Fruit fly (Drosophila melanogaster) whole organism, embryonic: ENCODE results near the gene CG32428.

Experiments used
- CG10274 ChIP-seq: fragments of 200-800 bp; sonication (Bioruptor generic); optimal IDR thresholded peaks from 3 replicates; lab custom pipeline; 2017; ENCODE audit warnings: missing biosample characterization, mild to moderate bottlenecking, missing genetic modification characterization
- CG10366 ChIP-seq: fragments of 200-800 bp; sonication (Bioruptor generic); IDR thresholded peaks from 2 replicates; pipeline ENCODE4 v1.3.6; 2022; ENCODE audit warnings: missing biosample characterization, missing genetic modification characterization
- CG10654 ChIP-seq: fragments of 200-800 bp; sonication (Bioruptor generic); optimal IDR thresholded peaks from 2 replicates; lab custom pipeline; 2016; ENCODE audit warnings: missing biosample characterization, missing genetic modification characterization
- CG11398 ChIP-seq: fragments of 200-800 bp; sonication (Bioruptor generic); optimal IDR thresholded peaks from 2 replicates; lab custom pipeline; 2016; ENCODE audit warnings: missing biosample characterization, missing genetic modification characterization
- CG12744 ChIP-seq: fragments of 200-800 bp; sonication (Bioruptor generic); optimal IDR thresholded peaks from 2 replicates; lab custom pipeline; 2016; ENCODE audit warnings: missing biosample characterization, missing genetic modification characterization
- CG15269 ChIP-seq: fragments of 200-800 bp; sonication (Bioruptor generic); optimal IDR thresholded peaks from 2 replicates; lab custom pipeline; 2018; ENCODE audit warnings: missing biosample characterization, mild to moderate bottlenecking, missing genetic modification characterization, moderate library complexity
- CG17802 ChIP-seq: fragments of 200-800 bp; sonication (Bioruptor generic); optimal IDR thresholded peaks from 2 replicates; lab custom pipeline; 2018; ENCODE audit warnings: missing biosample characterization, mild to moderate bottlenecking, missing genetic modification characterization, moderate library complexity
- CG18476 ChIP-seq: fragments of 200-800 bp; sonication (Bioruptor generic); optimal IDR thresholded peaks from 2 replicates; lab custom pipeline; 2016; ENCODE audit warnings: missing biosample characterization, mild to moderate bottlenecking, missing genetic modification characterization
- CG2116 ChIP-seq: fragments of 200-800 bp; sonication (Bioruptor generic); optimal IDR thresholded peaks from 3 replicates; lab custom pipeline; 2018; ENCODE audit warnings: missing biosample characterization, mild to moderate bottlenecking, missing genetic modification characterization
- CG31388 ChIP-seq: fragments of 200-800 bp; sonication (Bioruptor generic); optimal IDR thresholded peaks from 2 replicates; lab custom pipeline; 2016; ENCODE audit warnings: missing biosample characterization, missing genetic modification characterization
- CG3847 ChIP-seq: fragments of 200-800 bp; sonication (Bioruptor generic); IDR thresholded peaks from 2 replicates; pipeline ENCODE4 v1.3.6; 2022; ENCODE audit warnings: missing biosample characterization, missing genetic modification characterization
- CG4282 ChIP-seq: fragments of 200-800 bp; sonication (Bioruptor generic); optimal IDR thresholded peaks from 2 replicates; lab custom pipeline; 2016; ENCODE audit warnings: missing biosample characterization, missing genetic modification characterization
- CG7357 ChIP-seq: fragments of 200-800 bp; sonication (Bioruptor generic); IDR thresholded peaks from 3 replicates; pipeline ENCODE4 v1.3.6; 2022; ENCODE audit warnings: missing biosample characterization, missing genetic modification characterization
- CG7372 ChIP-seq: fragments of 200-800 bp; sonication (Bioruptor generic); IDR thresholded peaks from 2 replicates; pipeline ENCODE4 v1.3.6; 2022; ENCODE audit warnings: missing biosample characterization, missing genetic modification characterization
- CG7839 ChIP-seq: fragments of 200-800 bp; sonication (Bioruptor generic); optimal IDR thresholded peaks from 3 replicates; lab custom pipeline; 2018; ENCODE audit warnings: missing biosample characterization, mild to moderate bottlenecking, missing genetic modification characterization, moderate library complexity
- CG7928 ChIP-seq: fragments of 200-800 bp; sonication (Bioruptor generic); optimal IDR thresholded peaks from 2 replicates; lab custom pipeline; 2017; ENCODE audit warnings: missing biosample characterization, mild to moderate bottlenecking, missing genetic modification characterization
- CG8765 ChIP-seq: fragments of 200-800 bp; sonication (Bioruptor generic); IDR thresholded peaks from 2 replicates; pipeline ENCODE4 v1.3.6; 2022; ENCODE audit warnings: missing biosample characterization, missing genetic modification characterization
- CG9817 ChIP-seq: fragments of 200-800 bp; sonication (Bioruptor generic); optimal IDR thresholded peaks from 2 replicates; lab custom pipeline; 2018; ENCODE audit warnings: missing biosample characterization, mild to moderate bottlenecking, missing genetic modification characterization, moderate library complexity
- Chrac-16 ChIP-seq: fragments of 200-800 bp; sonication (Bioruptor generic); optimal IDR thresholded peaks from 3 replicates; lab custom pipeline; 2016; ENCODE audit warnings: missing biosample characterization, missing genetic modification characterization
- Dek ChIP-seq: fragments of 200-800 bp; sonication (Bioruptor generic); optimal IDR thresholded peaks from 3 replicates; lab custom pipeline; 2019; ENCODE audit warnings: missing biosample characterization, mild to moderate bottlenecking, missing genetic modification characterization, moderate library complexity
- Dll ChIP-seq: fragments of 200-800 bp; sonication (Bioruptor generic); IDR thresholded peaks from 4 replicates; pipeline ENCODE4 v1.3.6; 2022; ENCODE audit warnings: missing biosample characterization, missing genetic modification characterization; ENCODE audit not compliant: partially characterized antibody
- Dref ChIP-seq: fragments of 200-800 bp; sonication (Bioruptor generic); IDR thresholded peaks from 2 replicates; pipeline ENCODE4 v1.3.6; 2022; ENCODE audit warnings: missing biosample characterization, missing genetic modification characterization
- E2f2 ChIP-seq: fragments of 200-800 bp; sonication (Bioruptor generic); IDR thresholded peaks from 2 replicates; pipeline ENCODE4 v1.3.6; 2022; ENCODE audit warnings: missing biosample characterization, missing genetic modification characterization
- ERR ChIP-seq: fragments of 200-800 bp; sonication (Bioruptor generic); optimal IDR thresholded peaks from 2 replicates; lab custom pipeline; 2016; ENCODE audit warnings: missing biosample characterization, missing genetic modification characterization
- Hr51 ChIP-seq, 2 experiments: fragments of 200-800 bp; sonication (Bioruptor generic); optimal IDR thresholded peaks; 2 replicates in 1 of 2; 3 replicates in 1 of 2; lab custom pipeline; 2016 to 2018; ENCODE audit warnings: missing biosample characterization in 2 of 2, missing genetic modification characterization in 2 of 2, mild to moderate bottlenecking in 1 of 2, moderate library complexity in 1 of 2
- Med ChIP-seq: fragments of 200-800 bp; sonication (Bioruptor generic); peaks from one replicate; lab custom pipeline; 2016; ENCODE audit warnings: missing biosample characterization, missing genetic modification characterization, mild to moderate bottlenecking, inconsistent platforms, moderate library complexity
- PHDP ChIP-seq: fragments of 200-800 bp; sonication (Bioruptor generic); optimal IDR thresholded peaks from 3 replicates; lab custom pipeline; 2018; ENCODE audit warnings: missing biosample characterization, mild to moderate bottlenecking, missing genetic modification characterization, moderate library complexity
- Ravus ChIP-seq: fragments of 200-800 bp; sonication (Bioruptor generic); IDR thresholded peaks from 2 replicates; pipeline ENCODE4 v1.3.6; 2022; ENCODE audit warnings: missing biosample characterization, missing genetic modification characterization
- Sox100B ChIP-seq: fragments of 200-800 bp; sonication (Bioruptor generic); optimal IDR thresholded peaks from 3 replicates; lab custom pipeline; 2018; ENCODE audit warnings: missing biosample characterization, mild to moderate bottlenecking, missing genetic modification characterization
- Stat92E ChIP-seq, 3 experiments: fragments of >200 bp in 2 of 3; fragments of 200-800 bp in 1 of 3; sonication (Bioruptor generic) in 1 of 3; optimal IDR thresholded peaks; 2 replicates each; lab custom pipeline; 2017 to 2019; ENCODE audit warnings: missing biosample characterization in 3 of 3, missing genetic modification characterization in 3 of 3, mild to moderate bottlenecking in 1 of 3, moderate library complexity in 1 of 3
- Vsx1 ChIP-seq: fragments of 200-800 bp; sonication (Bioruptor generic); optimal IDR thresholded peaks from 2 replicates; lab custom pipeline; 2017; ENCODE audit warnings: missing biosample characterization, mild to moderate bottlenecking, missing genetic modification characterization, missing genetic modification reagents
- aop ChIP-seq: fragments of 200-800 bp; sonication (Bioruptor generic); IDR thresholded peaks from 2 replicates; pipeline ENCODE4 v1.3.6; 2022; ENCODE audit warnings: missing biosample characterization, missing genetic modification characterization
- ase ChIP-seq: fragments of 200-800 bp; sonication (Bioruptor generic); IDR thresholded peaks from 3 replicates; pipeline ENCODE4 v1.3.6; 2022; ENCODE audit warnings: missing biosample characterization, missing genetic modification characterization
- bbx ChIP-seq: fragments of 200-800 bp; sonication (Bioruptor generic); IDR thresholded peaks from 2 replicates; pipeline ENCODE4 v1.3.6; 2022; ENCODE audit warnings: missing biosample characterization, missing genetic modification characterization; ENCODE audit not compliant: partially characterized antibody
- bsh ChIP-seq, 2 experiments: fragments of 200-800 bp; sonication (Bioruptor generic); optimal IDR thresholded peaks; 2 replicates each; lab custom pipeline; 2017 to 2018; ENCODE audit warnings: mild to moderate bottlenecking in 2 of 2, missing biosample characterization in 2 of 2, missing genetic modification characterization in 2 of 2, moderate library complexity in 1 of 2
- corto ChIP-seq: fragments of 200-800 bp; sonication (Bioruptor generic); optimal IDR thresholded peaks from 2 replicates; lab custom pipeline; 2016; ENCODE audit warnings: missing biosample characterization, mild to moderate bottlenecking, missing genetic modification characterization, moderate library complexity
- esg ChIP-seq: fragments of 200-800 bp; sonication (Bioruptor generic); conservative IDR thresholded peaks from 2 replicates; pipeline ENCODE4 v1.3.6; 2022; ENCODE audit warnings: missing biosample characterization, missing genetic modification characterization
- ewg ChIP-seq: fragments of 200-800 bp; sonication (Bioruptor generic); optimal IDR thresholded peaks from 3 replicates; lab custom pipeline; 2017; ENCODE audit warnings: mild to moderate bottlenecking, missing biosample characterization, missing genetic modification reagents, missing genetic modification characterization
- exex ChIP-seq: fragments of 200-800 bp; sonication (Bioruptor generic); optimal IDR thresholded peaks from 4 replicates; lab custom pipeline; 2018; ENCODE audit warnings: missing biosample characterization, mild to moderate bottlenecking, missing genetic modification characterization, moderate library complexity
- knrl ChIP-seq: fragments of 200-800 bp; sonication (Bioruptor generic); IDR thresholded peaks from 3 replicates; pipeline ENCODE4 v1.3.6; 2022; ENCODE audit warnings: missing biosample characterization, missing genetic modification characterization; ENCODE audit not compliant: partially characterized antibody
- nerfin-1 ChIP-seq: fragments of 200-800 bp; sonication (Bioruptor generic); optimal IDR thresholded peaks from 3 replicates; lab custom pipeline; 2019; ENCODE audit warnings: missing biosample characterization, mild to moderate bottlenecking, missing genetic modification characterization, moderate library complexity
- p53 ChIP-seq: fragments of 200-800 bp; sonication (Bioruptor generic); optimal IDR thresholded peaks from 2 replicates; lab custom pipeline; 2016; ENCODE audit warnings: missing biosample characterization, missing genetic modification characterization
- so ChIP-seq: fragments of 200-800 bp; sonication (Bioruptor generic); IDR thresholded peaks from 3 replicates; pipeline ENCODE4 v1.3.6; 2022; ENCODE audit warnings: missing biosample characterization, missing genetic modification characterization
- vnd ChIP-seq: fragments of 200-800 bp; sonication (Bioruptor generic); IDR thresholded peaks from 3 replicates; pipeline ENCODE4 v1.3.6; 2022; ENCODE audit warnings: missing biosample characterization, missing genetic modification characterization; ENCODE audit not compliant: partially characterized antibody
- zen ChIP-seq: fragments of 200-800 bp; sonication (Bioruptor generic); optimal IDR thresholded peaks from 3 replicates; lab custom pipeline; 2018; ENCODE audit warnings: missing biosample characterization, mild to moderate bottlenecking, missing genetic modification characterization, moderate library complexity

CG32428 gene

dm6 chr3L:20517897-20518804 is 44.6 kb upstream of the CG32428 start (continued):
- TF ChIP-seq Vsx1 (peak; percentile 14), CG10654 (GFP tag; lab: Kevin White, UChicago) (peak; percentile 7), CG15269 (tag; lab: Kevin White, UChicago) (peak; percentile 60), Ravus (peak; percentile 22; the same call in 1 of the 2 replicates), Dek (tag; lab: Kevin White, UChicago) (peak; percentile 42), CG7357 (GFP tag; lab: Robert Waterston, UW) (no peak), CG10366 (GFP tag; lab: Robert Waterston, UW) (peak; percentile 9; the same call in 1 of the 2 replicates), exex (peak; percentile 50), CG7928 (GFP tag; lab: Kevin White, UChicago) (peak; percentile 14), Sox100B (GFP tag; lab: Kevin White, UChicago) (peak; percentile 10), corto (GFP tag; lab: Kevin White, UChicago) (peak; percentile 43)
- TF ChIP-seq, all 482 proteins: peak for 142

dm6 chr3L:20517179-20517834 is 43.8 kb upstream of the CG32428 start:
- TF ChIP-seq CG11398 (GFP tag; lab: Kevin White, UChicago) (no peak), E2f2 (no peak), corto (GFP tag; lab: Kevin White, UChicago) (no peak), esg (GFP tag; lab: Robert Waterston, UW) (no peak), CG7839 (tag; lab: Kevin White, UChicago) (no peak), Stat92E (GFP tag; optimal IDR thresholded peaks at IDR 0.05; lab: Kevin White, UChicago) (no peak), p53 (GFP tag; lab: Kevin White, UChicago) (no peak), zen (tag; lab: Kevin White, UChicago) (peak; percentile 64), CG4282 (no peak), CG31388 (no peak), CG3847 (GFP tag; lab: Robert Waterston, UW) (no peak), Hr51 (GFP tag; optimal IDR thresholded peaks at IDR 0.05; lab: Kevin White, UChicago) (no peak), bbx (GFP tag; lab: Robert Waterston, UW) (no peak; the same call in 1 of the 2 replicates), CG7372 (GFP tag; lab: Robert Waterston, UW) (no peak), Med (GFP tag; lab: Kevin White, UChicago) (no peak), vnd (GFP tag; lab: Robert Waterston, UW) (no peak), Sox100B (GFP tag; lab: Kevin White, UChicago) (no peak), so (no peak), nerfin-1 (tag; lab: Kevin White, UChicago) (peak; percentile 14), knrl (GFP tag; lab: Robert Waterston, UW) (no peak), aop (GFP tag; lab: Robert Waterston, UW) (no peak), CG18476 (GFP tag; lab: Kevin White, UChicago) (no peak), ase (no peak), CG17802 (tag; lab: Kevin White, UChicago) (no peak), CG12744 (no peak), Chrac-16 (no peak), ewg (GFP tag; lab: Kevin White, UChicago) (peak; percentile 27), Dll (GFP tag; lab: Robert Waterston, UW) (no peak), bsh (GFP tag; optimal IDR thresholded peaks at IDR 0.05; lab: Kevin White, UChicago) (no peak), CG2116 (GFP tag; lab: Kevin White, UChicago) (no peak), ERR (GFP tag; lab: Kevin White, UChicago) (no peak), CG10274 (no peak), PHDP (tag; lab: Kevin White, UChicago) (no peak), CG8765 (GFP tag; lab: Robert Waterston, UW) (no peak), CG9817 (tag; lab: Kevin White, UChicago) (no peak), Dref (GFP tag; lab: Robert Waterston, UW) (no peak)
